Fruit fly (Drosophila melanogaster): ENCODE measurements around the gene Mf.

Mf gene

dm6 chr3R:15147038-15147744 is 34.1 kb downstream of the Mf start, which contains the start of gene Glys:
Gene Glys (minus strand): TSS chr3R:15147531.
- TF ChIP-seq tj (GFP tag; optimal IDR thresholded peaks at IDR 0.05) (peak; percentile 37), bab1 (GFP tag; optimal IDR thresholded peaks at IDR 0.05) (peak; percentile 20), ovo (GFP tag; optimal IDR thresholded peaks at IDR 0.05) (no peak), CG1620 (GFP tag; optimal IDR thresholded peaks at IDR 0.05) (peak; percentile 14), CG12768 (GFP tag; optimal IDR thresholded peaks at IDR 0.05) (peak; percentile 52), toe (GFP tag; optimal IDR thresholded peaks at IDR 0.05) (no peak), CG7101 (tag; optimal IDR thresholded peaks at IDR 0.05) (peak; percentile 18), CG33017 (tag; optimal IDR thresholded peaks at IDR 0.05) (peak; percentile 29), CG5204 (GFP tag; optimal IDR thresholded peaks at IDR 0.05) (no peak), pad (GFP tag; optimal IDR thresholded peaks at IDR 0.05) (no peak), cnc (optimal IDR thresholded peaks at IDR 0.05) (no peak), cic (GFP tag; optimal IDR thresholded peaks at IDR 0.05) (peak; percentile 69), Crg-1 (GFP tag; optimal IDR thresholded peaks at IDR 0.05) (peak; percentile 15), CG7045 (GFP tag; optimal IDR thresholded peaks at IDR 0.05) (no peak), Hr96 (GFP tag; optimal IDR thresholded peaks at IDR 0.05) (no peak), CG14711 (tag; optimal IDR thresholded peaks at IDR 0.05) (peak; percentile 23), CG11617 (GFP tag; optimal IDR thresholded peaks at IDR 0.05) (peak; percentile 50), Clk (GFP tag; optimal IDR thresholded peaks at IDR 0.05) (no peak), kay (GFP tag; ENCODE audit: borderline replicate concordance) (no peak), Mnt (GFP tag; optimal IDR thresholded peaks at IDR 0.05) (peak; percentile 49)

- TF ChIP-seq toe (GFP tag; optimal IDR thresholded peaks at IDR 0.05) = no peak
- peak; percentile 88 for TF ChIP-seq kay (GFP tag; ENCODE audit: borderline replicate concordance)
- no peak for TF ChIP-seq cnc (optimal IDR thresholded peaks at IDR 0.05)
Observed at dm6 chr3R:15146408-15147037, 34.8 kb downstream of the Mf start.

- TF ChIP-seq CG14711 (tag; optimal IDR thresholded peaks at IDR 0.05) (peak; percentile 63), CG12768 (GFP tag; optimal IDR thresholded peaks at IDR 0.05) (peak; percentile 50), Clk (GFP tag; optimal IDR thresholded peaks at IDR 0.05) (peak; percentile 3), Hr96 (GFP tag; optimal IDR thresholded peaks at IDR 0.05) (peak; percentile 42), CG5204 (GFP tag; optimal IDR thresholded peaks at IDR 0.05) (peak; percentile 68), CG1620 (GFP tag; optimal IDR thresholded peaks at IDR 0.05) (peak; percentile 2), bab1 (GFP tag; optimal IDR thresholded peaks at IDR 0.05) (no peak), cnc (optimal IDR thresholded peaks at IDR 0.05) (peak in 1 of 2 experiments; percentile 20), toe (GFP tag; optimal IDR thresholded peaks at IDR 0.05) (peak; percentile 45), pad (GFP tag; optimal IDR thresholded peaks at IDR 0.05) (no peak), CG11617 (GFP tag; optimal IDR thresholded peaks at IDR 0.05) (peak; percentile 68), kay (GFP tag; ENCODE audit: borderline replicate concordance) (peak; percentile 80), Mnt (GFP tag; optimal IDR thresholded peaks at IDR 0.05) (peak; percentile 59), Crg-1 (GFP tag; optimal IDR thresholded peaks at IDR 0.05) (no peak), CG7101 (tag; optimal IDR thresholded peaks at IDR 0.05) (peak; percentile 82), CG7045 (GFP tag; optimal IDR thresholded peaks at IDR 0.05) (peak; percentile 43), tj (GFP tag; optimal IDR thresholded peaks at IDR 0.05) (peak; percentile 41), ovo (GFP tag; optimal IDR thresholded peaks at IDR 0.05) (no peak), cic (GFP tag; optimal IDR thresholded peaks at IDR 0.05) (peak; percentile 60), CG33017 (tag; optimal IDR thresholded peaks at IDR 0.05) (peak; percentile 78)
Observed at dm6 chr3R:15145491-15145890, 35.8 kb downstream of the Mf start.

- TF ChIP-seq cic (GFP tag; optimal IDR thresholded peaks at IDR 0.05) (no peak), CG11617 (GFP tag; optimal IDR thresholded peaks at IDR 0.05) (no peak), CG5204 (GFP tag; optimal IDR thresholded peaks at IDR 0.05) (peak; percentile 25), CG12768 (GFP tag; optimal IDR thresholded peaks at IDR 0.05) (no peak), bab1 (GFP tag; optimal IDR thresholded peaks at IDR 0.05) (no peak), CG14711 (tag; optimal IDR thresholded peaks at IDR 0.05) (no peak), Mnt (GFP tag; optimal IDR thresholded peaks at IDR 0.05) (peak; percentile 30)
Observed at dm6 chr3R:15139816-15140473, 41.4 kb downstream of the Mf start, which contains the start of gene CG3987. Gene CG3987 (plus strand): TSS chr3R:15139958.

- TF ChIP-seq Mnt (GFP tag; optimal IDR thresholded peaks at IDR 0.05) (no peak), Hr96 (GFP tag; optimal IDR thresholded peaks at IDR 0.05) (peak; percentile 42), cic (GFP tag; optimal IDR thresholded peaks at IDR 0.05) (peak; percentile 47), cnc (optimal IDR thresholded peaks at IDR 0.05) (no peak), CG14711 (tag; optimal IDR thresholded peaks at IDR 0.05) (no peak), ovo (GFP tag; optimal IDR thresholded peaks at IDR 0.05) (no peak), CG12768 (GFP tag; optimal IDR thresholded peaks at IDR 0.05) (peak; percentile 15), CG33017 (tag; optimal IDR thresholded peaks at IDR 0.05) (peak; percentile 37), Clk (GFP tag; optimal IDR thresholded peaks at IDR 0.05) (no peak), pad (GFP tag; optimal IDR thresholded peaks at IDR 0.05) (no peak), CG7045 (GFP tag; optimal IDR thresholded peaks at IDR 0.05) (peak; percentile 21), CG5204 (GFP tag; optimal IDR thresholded peaks at IDR 0.05) (peak; percentile 74), tj (GFP tag; optimal IDR thresholded peaks at IDR 0.05) (peak; percentile 26), toe (GFP tag; optimal IDR thresholded peaks at IDR 0.05) (peak; percentile 45), Crg-1 (GFP tag; optimal IDR thresholded peaks at IDR 0.05) (no peak), CG7101 (tag; optimal IDR thresholded peaks at IDR 0.05) (peak; percentile 39), CG11617 (GFP tag; optimal IDR thresholded peaks at IDR 0.05) (peak; percentile 80)
Observed at dm6 chr3R:15139010-15139815, 42.1 kb downstream of the Mf start.
